Comparison of ENCODE assay signal across 1 fruit fly cellular context in the genomic region with DNA sequence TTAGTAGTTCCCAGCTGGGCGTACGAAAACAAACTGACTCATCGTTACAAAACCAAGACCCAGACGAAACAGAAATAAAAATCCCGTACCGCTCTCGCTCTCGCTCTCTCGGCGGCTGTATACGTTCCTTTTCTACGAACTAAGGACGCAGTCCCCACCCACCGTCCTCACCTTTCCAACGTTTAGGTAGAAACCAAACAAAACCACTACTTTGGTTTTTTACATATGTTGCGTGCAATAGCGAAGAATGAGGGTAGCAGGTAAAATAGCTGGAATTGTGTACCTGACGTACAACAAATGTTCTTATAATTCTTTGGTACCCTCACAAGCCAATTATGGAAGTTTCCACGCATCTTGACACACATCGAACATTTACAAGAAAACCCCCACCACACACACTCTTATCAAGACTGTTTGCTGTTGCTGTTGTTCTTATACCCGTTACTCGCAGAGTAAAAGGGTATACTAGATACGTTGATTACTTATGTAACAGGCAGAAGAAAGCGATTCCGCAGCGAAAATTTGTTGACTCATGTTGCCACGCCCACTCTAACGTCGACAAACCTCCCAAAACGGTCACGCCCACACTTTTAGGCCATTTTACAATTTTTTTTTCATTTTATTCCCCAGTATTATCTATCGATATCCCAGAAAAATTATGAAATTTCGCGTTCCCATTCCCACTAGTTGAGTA.
A peak's percentile ranks its signal among the peaks of the same experiment; 100 is the strongest.
TF ChIP-seq lines count a peak whose summit lies in the region.

No protein-coding gene starts in this region.

TF ChIP-seq in whole organism, embryonic, 481 proteins besides CTCF, POLR2A, EP300 and RAD21 (continued from another document and continues in another):
- TF ChIP-seq CG3281 (GFP tag; optimal IDR thresholded peaks at IDR 0.05; lab: Kevin White, UChicago): peak; percentile 14
- peak in 1 of 3 experiments; percentile 98 for TF ChIP-seq Stat92E (GFP tag; optimal IDR thresholded peaks at IDR 0.05; lab: Kevin White, UChicago)
- TF ChIP-seq CG10543 (GFP tag; optimal IDR thresholded peaks at IDR 0.05; lab: Kevin White, UChicago): peak; percentile 10
- 0 out of 2 replicates have a peak, but pooled peaks have one; percentile 11 for TF ChIP-seq chm (GFP tag; IDR thresholded peaks at IDR 0.05; lab: Robert Waterston, UW)
- no peak for TF ChIP-seq CG10565 (GFP tag; optimal IDR thresholded peaks at IDR 0.05; lab: Kevin White, UChicago)
- TF ChIP-seq bowl (GFP tag; IDR thresholded peaks at IDR 0.05; lab: Robert Waterston, UW): no peak
- no peak for TF ChIP-seq ac (GFP tag; optimal IDR thresholded peaks at IDR 0.05; lab: Kevin White, UChicago)
- no peak for TF ChIP-seq CG14014 (GFP tag; IDR thresholded peaks at IDR 0.05; lab: Robert Waterston, UW)
- peak; percentile 24 for TF ChIP-seq dm (GFP tag; optimal IDR thresholded peaks at IDR 0.05; lab: Kevin White, UChicago)
- TF ChIP-seq HLHmδ (GFP tag; optimal IDR thresholded peaks at IDR 0.05; lab: Kevin White, UChicago): no peak
- no peak for TF ChIP-seq CG14441 (GFP tag; IDR thresholded peaks at IDR 0.05; lab: Robert Waterston, UW)
- TF ChIP-seq CG9817 (tag; optimal IDR thresholded peaks at IDR 0.05; lab: Kevin White, UChicago): no peak
- no peak for TF ChIP-seq Sin3A (optimal IDR thresholded peaks at IDR 0.05; lab: Kevin White, UChicago)
- TF ChIP-seq caup (GFP tag; optimal IDR thresholded peaks at IDR 0.05; lab: Kevin White, UChicago; ENCODE audit: severe bottlenecking): no peak
- TF ChIP-seq Aef1 (GFP tag; IDR thresholded peaks at IDR 0.05; lab: Robert Waterston, UW): no peak
- TF ChIP-seq Atf-2 (GFP tag; optimal IDR thresholded peaks at IDR 0.05; lab: Kevin White, UChicago): peak; percentile 26
- TF ChIP-seq CG10147 (GFP tag; optimal IDR thresholded peaks at IDR 0.05; lab: Kevin White, UChicago): peak; percentile 10
- no peak for TF ChIP-seq pnt (GFP tag; optimal IDR thresholded peaks at IDR 0.05; lab: Kevin White, UChicago)
- TF ChIP-seq CG4404 (GFP tag; IDR thresholded peaks at IDR 0.05; lab: Robert Waterston, UW): no peak
- TF ChIP-seq rib (GFP tag; IDR thresholded peaks at IDR 0.05; lab: Robert Waterston, UW): peak; percentile 57; the same call in 1 of the 2 replicates
- TF ChIP-seq CG3847 (GFP tag; IDR thresholded peaks at IDR 0.05; lab: Robert Waterston, UW): no peak
- no peak for TF ChIP-seq CG33213 (GFP tag; optimal IDR thresholded peaks at IDR 0.05; lab: Kevin White, UChicago)
- TF ChIP-seq CG11398 (GFP tag; optimal IDR thresholded peaks at IDR 0.05; lab: Kevin White, UChicago): no peak
- peak; percentile 20 for TF ChIP-seq CG9609 (GFP tag; optimal IDR thresholded peaks at IDR 0.05; lab: Kevin White, UChicago)
- TF ChIP-seq ssp (GFP tag; IDR thresholded peaks at IDR 0.05; lab: Robert Waterston, UW): no peak
- peak; percentile 8 for TF ChIP-seq NC2β (GFP tag; optimal IDR thresholded peaks at IDR 0.05; lab: Kevin White, UChicago)
- TF ChIP-seq aop (GFP tag; IDR thresholded peaks at IDR 0.05; lab: Robert Waterston, UW): no peak
- no peak for TF ChIP-seq CG34224 (GFP tag; IDR thresholded peaks at IDR 0.05; lab: Robert Waterston, UW; ENCODE audit: partially characterized antibody)
- TF ChIP-seq Usf (GFP tag; optimal IDR thresholded peaks at IDR 0.05; lab: Kevin White, UChicago): no peak
- TF ChIP-seq MTF-1 (GFP tag; optimal IDR thresholded peaks at IDR 0.05; lab: Kevin White, UChicago; ENCODE audit: borderline replicate concordance): no peak
- TF ChIP-seq Dp (GFP tag; optimal IDR thresholded peaks at IDR 0.05; lab: Kevin White, UChicago): no peak
- TF ChIP-seq Hmr (GFP tag; optimal IDR thresholded peaks at IDR 0.05; lab: Kevin White, UChicago): no peak
- TF ChIP-seq CG12942 (GFP tag; optimal IDR thresholded peaks at IDR 0.05; lab: Kevin White, UChicago): no peak
- no peak for TF ChIP-seq CG6765 (GFP tag; optimal IDR thresholded peaks at IDR 0.05; lab: Kevin White, UChicago)
- no peak for TF ChIP-seq fd3F (GFP tag; optimal IDR thresholded peaks at IDR 0.05; lab: Kevin White, UChicago)
- no peak for TF ChIP-seq scrt (GFP tag; optimal IDR thresholded peaks at IDR 0.05; lab: Kevin White, UChicago)
- TF ChIP-seq CG11247 (GFP tag; IDR thresholded peaks at IDR 0.05; lab: Robert Waterston, UW): no peak
- peak; percentile 19 for TF ChIP-seq CG10274 (GFP tag; optimal IDR thresholded peaks at IDR 0.05; lab: Kevin White, UChicago)
- 0 out of 2 replicates have a peak, but pooled peaks have one; percentile 14 for TF ChIP-seq CG4360 (GFP tag; IDR thresholded peaks at IDR 0.05; lab: Robert Waterston, UW)
- TF ChIP-seq CG17186 (GFP tag; optimal IDR thresholded peaks at IDR 0.05; lab: Kevin White, UChicago): no peak
- TF ChIP-seq Oli (tag; optimal IDR thresholded peaks at IDR 0.05; lab: Kevin White, UChicago): peak; percentile 43
- no peak for TF ChIP-seq Bteb2 (GFP tag; optimal IDR thresholded peaks at IDR 0.05; lab: Kevin White, UChicago)
- TF ChIP-seq CG10462 (GFP tag; optimal IDR thresholded peaks at IDR 0.05; lab: Kevin White, UChicago): no peak
- TF ChIP-seq CG8388 (GFP tag; optimal IDR thresholded peaks at IDR 0.05; lab: Kevin White, UChicago): peak; percentile 23
- TF ChIP-seq CG10654 (GFP tag; optimal IDR thresholded peaks at IDR 0.05; lab: Kevin White, UChicago): peak; percentile 37
- TF ChIP-seq Dip2 (GFP tag; IDR thresholded peaks at IDR 0.05; lab: Robert Waterston, UW): no peak
- peak; percentile 31 for TF ChIP-seq CG8924 (tag; optimal IDR thresholded peaks at IDR 0.05; lab: Kevin White, UChicago)
- no peak; the same call in none of the 2 replicates for TF ChIP-seq seq (GFP tag; IDR thresholded peaks at IDR 0.05; lab: Robert Waterston, UW)
- TF ChIP-seq Bdp1 (GFP tag; optimal IDR thresholded peaks at IDR 0.05; lab: Kevin White, UChicago): no peak
- no peak for TF ChIP-seq CG6683 (GFP tag; optimal IDR thresholded peaks at IDR 0.05; lab: Kevin White, UChicago)
- peak; percentile 21 for TF ChIP-seq wek (GFP tag; optimal IDR thresholded peaks at IDR 0.05; lab: Kevin White, UChicago)
- peak; percentile 44 for TF ChIP-seq Ssrp (tag; optimal IDR thresholded peaks at IDR 0.05; lab: Kevin White, UChicago)
- no peak for TF ChIP-seq trh (GFP tag; optimal IDR thresholded peaks at IDR 0.05; lab: Kevin White, UChicago)
- no peak for TF ChIP-seq Hmx (GFP tag; optimal IDR thresholded peaks at IDR 0.05; lab: Kevin White, UChicago)
- TF ChIP-seq mam (GFP tag; optimal IDR thresholded peaks at IDR 0.05; lab: Kevin White, UChicago): peak; percentile 36
- no peak for TF ChIP-seq abd-A (tag; optimal IDR thresholded peaks at IDR 0.05; lab: Kevin White, UChicago)
- peak; percentile 47 for TF ChIP-seq jumu (GFP tag; optimal IDR thresholded peaks at IDR 0.05; lab: Kevin White, UChicago)
- no peak for TF ChIP-seq HLH3B (GFP tag; IDR thresholded peaks at IDR 0.05; lab: Robert Waterston, UW)
- TF ChIP-seq en (GFP tag; optimal IDR thresholded peaks at IDR 0.05; lab: Kevin White, UChicago): no peak
- no peak for TF ChIP-seq NFAT (GFP tag; IDR thresholded peaks at IDR 0.05; lab: Robert Waterston, UW)
- TF ChIP-seq wdn (GFP tag; IDR thresholded peaks at IDR 0.05; lab: Robert Waterston, UW): no peak
- TF ChIP-seq bbx (GFP tag; IDR thresholded peaks at IDR 0.05; lab: Robert Waterston, UW; ENCODE audit: partially characterized antibody): peak; percentile 46; the same call in 1 of the 2 replicates
- peak; percentile 40 for TF ChIP-seq CG4424 (GFP tag; optimal IDR thresholded peaks at IDR 0.05; lab: Kevin White, UChicago)
- no peak for TF ChIP-seq CG11560 (tag; IDR thresholded peaks at IDR 0.05; lab: Robert Waterston, UW)
- TF ChIP-seq hbn (GFP tag; IDR thresholded peaks at IDR 0.05; lab: Robert Waterston, UW; ENCODE audit: partially characterized antibody): no peak
- peak; percentile 9 for TF ChIP-seq CG12391 (tag; optimal IDR thresholded peaks at IDR 0.05; lab: Kevin White, UChicago)
- no peak for TF ChIP-seq sc (optimal IDR thresholded peaks at IDR 0.05; lab: Kevin White, UChicago)
- peak; percentile 41 for TF ChIP-seq sc (GFP tag; optimal IDR thresholded peaks at IDR 0.05; lab: Kevin White, UChicago)
- TF ChIP-seq ara (GFP tag; IDR thresholded peaks at IDR 0.05; lab: Robert Waterston, UW): no peak
- TF ChIP-seq Meics (GFP tag; optimal IDR thresholded peaks at IDR 0.05; lab: Kevin White, UChicago): peak; percentile 1
- no peak for TF ChIP-seq CG6854 (GFP tag; optimal IDR thresholded peaks at IDR 0.05; lab: Kevin White, UChicago)
- no peak for TF ChIP-seq CG12104 (GFP tag; optimal IDR thresholded peaks at IDR 0.05; lab: Kevin White, UChicago)
- peak; percentile 44 for TF ChIP-seq Myb (GFP tag; optimal IDR thresholded peaks at IDR 0.05; lab: Kevin White, UChicago)
- no peak; the same call in 1 of the 2 replicates for TF ChIP-seq slbo (GFP tag; IDR thresholded peaks at IDR 0.05; lab: Robert Waterston, UW)
- TF ChIP-seq ase (GFP tag; IDR thresholded peaks at IDR 0.05; lab: Robert Waterston, UW): no peak
- no peak for TF ChIP-seq Taf1 (GFP tag; IDR thresholded peaks at IDR 0.05; lab: Robert Waterston, UW)
- TF ChIP-seq nerfin-2 (GFP tag; IDR thresholded peaks at IDR 0.05; lab: Robert Waterston, UW; ENCODE audit: partially characterized antibody): no peak
- TF ChIP-seq cas (GFP tag; IDR thresholded peaks at IDR 0.05; lab: Robert Waterston, UW): no peak
- TF ChIP-seq Ada2b (GFP tag; IDR thresholded peaks at IDR 0.05; lab: Robert Waterston, UW): no peak
- peak; percentile 52 for TF ChIP-seq bab2 (GFP tag; optimal IDR thresholded peaks at IDR 0.05; lab: Kevin White, UChicago)
- no peak for TF ChIP-seq dysf (GFP tag; IDR thresholded peaks at IDR 0.05; lab: Robert Waterston, UW)
- no peak for TF ChIP-seq CG8359 (GFP tag; optimal IDR thresholded peaks at IDR 0.05; lab: Kevin White, UChicago; ENCODE audit: borderline replicate concordance)
- no peak for TF ChIP-seq CG4707 (GFP tag; optimal IDR thresholded peaks at IDR 0.05; lab: Kevin White, UChicago)
- no peak for TF ChIP-seq kah (GFP tag; optimal IDR thresholded peaks at IDR 0.05; lab: Kevin White, UChicago)
- no peak for TF ChIP-seq CG9797 (GFP tag; optimal IDR thresholded peaks at IDR 0.05; lab: Kevin White, UChicago)
- TF ChIP-seq NK7.1 (GFP tag; optimal IDR thresholded peaks at IDR 0.05; lab: Kevin White, UChicago): no peak
- TF ChIP-seq CG13123 (GFP tag; optimal IDR thresholded peaks at IDR 0.05; lab: Kevin White, UChicago): no peak
- TF ChIP-seq cato (GFP tag; optimal IDR thresholded peaks at IDR 0.05; lab: Kevin White, UChicago; ENCODE audit: borderline replicate concordance): no peak
- no peak; the same call in 2 of the 3 replicates for TF ChIP-seq CG34422 (GFP tag; IDR thresholded peaks at IDR 0.05; lab: Robert Waterston, UW)
- TF ChIP-seq Dll (GFP tag; IDR thresholded peaks at IDR 0.05; lab: Robert Waterston, UW; ENCODE audit: partially characterized antibody): 0 out of 4 replicates have a peak, but pooled peaks have one; percentile 51
- no peak for TF ChIP-seq peb (GFP tag; IDR thresholded peaks at IDR 0.05; lab: Robert Waterston, UW)
- TF ChIP-seq CG15479 (GFP tag; optimal IDR thresholded peaks at IDR 0.05; lab: Kevin White, UChicago): peak; percentile 99
- no peak for TF ChIP-seq CG13296 (GFP tag; optimal IDR thresholded peaks at IDR 0.05; lab: Kevin White, UChicago)
- no peak for TF ChIP-seq Fer2 (tag; optimal IDR thresholded peaks at IDR 0.05; lab: Kevin White, UChicago)
- TF ChIP-seq Scr (GFP tag; IDR thresholded peaks at IDR 0.05; lab: Robert Waterston, UW; ENCODE audit: partially characterized antibody): no peak
- TF ChIP-seq CG7786 (GFP tag; optimal IDR thresholded peaks at IDR 0.05; lab: Kevin White, UChicago): peak; percentile 40
- TF ChIP-seq CG7745 (tag; optimal IDR thresholded peaks at IDR 0.05; lab: Kevin White, UChicago): no peak
- no peak for TF ChIP-seq sqz (GFP tag; optimal IDR thresholded peaks at IDR 0.05; lab: Kevin White, UChicago)
- no peak for TF ChIP-seq Opbp (GFP tag; IDR thresholded peaks at IDR 0.05; lab: Robert Waterston, UW; ENCODE audit: partially characterized antibody)
- peak; percentile 49 for TF ChIP-seq CG13775 (GFP tag; optimal IDR thresholded peaks at IDR 0.05; lab: Kevin White, UChicago)
- no peak for TF ChIP-seq CG9876 (GFP tag; optimal IDR thresholded peaks at IDR 0.05; lab: Kevin White, UChicago)
- TF ChIP-seq HHEX (GFP tag; optimal IDR thresholded peaks at IDR 0.05; lab: Kevin White, UChicago): no peak
- TF ChIP-seq CG5245 (GFP tag; optimal IDR thresholded peaks at IDR 0.05; lab: Kevin White, UChicago): no peak
- TF ChIP-seq gcm2 (GFP tag; optimal IDR thresholded peaks at IDR 0.05; lab: Kevin White, UChicago): no peak
- TF ChIP-seq Xbp1 (GFP tag; optimal IDR thresholded peaks at IDR 0.05; lab: Kevin White, UChicago): peak; percentile 45
- TF ChIP-seq nom (GFP tag; optimal IDR thresholded peaks at IDR 0.05; lab: Kevin White, UChicago): no peak
- peak; percentile 6 for TF ChIP-seq pum (GFP tag; optimal IDR thresholded peaks at IDR 0.05; lab: Kevin White, UChicago)
- TF ChIP-seq Deaf1 (tag; optimal IDR thresholded peaks at IDR 0.05; lab: Kevin White, UChicago): peak; percentile 65
- no peak for TF ChIP-seq sug (tag; optimal IDR thresholded peaks at IDR 0.05; lab: Kevin White, UChicago)
- TF ChIP-seq danr (GFP tag; IDR thresholded peaks at IDR 0.05; lab: Robert Waterston, UW): no peak
- no peak for TF ChIP-seq dan (GFP tag; IDR thresholded peaks at IDR 0.05; lab: Robert Waterston, UW)
- TF ChIP-seq p53 (GFP tag; optimal IDR thresholded peaks at IDR 0.05; lab: Kevin White, UChicago): no peak
- TF ChIP-seq chif (GFP tag; optimal IDR thresholded peaks at IDR 0.05; lab: Kevin White, UChicago): peak in 1 of 2 experiments; percentile 52
- no peak for TF ChIP-seq sima (GFP tag; optimal IDR thresholded peaks at IDR 0.05; lab: Kevin White, UChicago)
- TF ChIP-seq dmrt11E (tag; optimal IDR thresholded peaks at IDR 0.05; lab: Kevin White, UChicago): peak; percentile 63
- no peak for TF ChIP-seq bcd (GFP tag; optimal IDR thresholded peaks at IDR 0.05; lab: Kevin White, UChicago)
- no peak for TF ChIP-seq jing (GFP tag; optimal IDR thresholded peaks at IDR 0.05; lab: Kevin White, UChicago)
- TF ChIP-seq schlank (tag; optimal IDR thresholded peaks at IDR 0.05; lab: Kevin White, UChicago): no peak
- TF ChIP-seq Pdp1 (GFP tag; optimal IDR thresholded peaks at IDR 0.05; lab: Kevin White, UChicago): peak; percentile 46 to 91
- no peak for TF ChIP-seq Abd-B (GFP tag; optimal IDR thresholded peaks at IDR 0.05; lab: Kevin White, UChicago)
- peak in 1 of 2 experiments; percentile 49 for TF ChIP-seq bsh (GFP tag; optimal IDR thresholded peaks at IDR 0.05; lab: Kevin White, UChicago)
- TF ChIP-seq CG1024 (GFP tag; IDR thresholded peaks at IDR 0.05; lab: Robert Waterston, UW): no peak
- TF ChIP-seq CG34376 (GFP tag; optimal IDR thresholded peaks at IDR 0.05; lab: Kevin White, UChicago): no peak
- TF ChIP-seq ham (GFP tag; IDR thresholded peaks at IDR 0.05; lab: Robert Waterston, UW): no peak
- TF ChIP-seq row (GFP tag; IDR thresholded peaks at IDR 0.05; lab: Robert Waterston, UW): peak; percentile 82
